Worm (Caenorhabditis elegans) whole organism, early embryonic: ENCODE results near the gene lias-1.

Experiments
- F13C5.2 ChIP-seq: sonication (generic microtip); optimal IDR thresholded peaks from 2 replicates; lab custom pipeline; 2017; ENCODE audit warnings: mild to moderate bottlenecking, missing genetic modification characterization, inconsistent platforms, missing compliant biosample characterization
- ama-1 ChIP-seq: fragments of 150-350 bp; optimal IDR thresholded peaks from 2 replicates; lab custom pipeline; 2014
- ets-7 ChIP-seq: sonication (generic microtip); optimal IDR thresholded peaks from 2 replicates; lab custom pipeline; 2016; ENCODE audit warnings: missing genotype, missing genetic modification characterization, missing compliant biosample characterization
- flt-1 ChIP-seq: fragments of 200-800 bp; sonication (Bioruptor generic); IDR thresholded peaks from 2 replicates; pipeline ENCODE4 v1.3.6; 2022; ENCODE audit warnings: missing genetic modification characterization, missing compliant biosample characterization
- hmg-4 ChIP-seq: fragments of 200-800 bp; sonication (Bioruptor generic); optimal IDR thresholded peaks from 2 replicates; lab custom pipeline; 2018; ENCODE audit warnings: mild to moderate bottlenecking, missing genetic modification characterization, missing compliant biosample characterization
- pes-1 ChIP-seq: fragments of 200-800 bp; sonication (Bioruptor generic); IDR thresholded peaks from 2 replicates; pipeline ENCODE4 v1.3.6; 2022; ENCODE audit warnings: missing genetic modification reagents, missing genetic modification characterization, missing compliant biosample characterization
- sea-1 ChIP-seq: fragments of 200-800 bp; sonication (Bioruptor generic); conservative IDR thresholded peaks from 2 replicates; pipeline ENCODE4 v1.3.6; 2022; ENCODE audit warnings: missing genetic modification characterization, missing compliant biosample characterization

DNA sequence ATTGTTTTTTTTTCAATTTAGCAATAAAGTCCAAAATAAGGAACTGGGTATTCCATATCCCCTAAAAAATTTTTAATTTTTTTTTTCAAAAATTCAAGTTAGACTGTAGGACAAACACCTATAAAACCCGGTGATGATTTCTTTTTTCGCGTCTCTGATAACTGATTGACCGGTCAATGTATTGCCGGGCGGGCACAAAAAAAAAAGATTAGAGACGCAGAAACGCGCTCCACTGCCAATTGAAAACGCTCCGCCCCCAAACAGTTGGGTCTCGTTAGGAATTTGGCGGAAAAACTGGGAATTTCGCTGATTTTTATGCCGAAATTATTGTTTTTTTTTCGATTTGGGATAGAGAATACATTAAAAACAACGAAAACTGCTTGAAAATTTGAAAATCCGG, 36.5 kb downstream of the lias-1 start:
- no peak for TF ChIP-seq F13C5.2 (tag; lab: Kevin White, UChicago)
- no peak for TF ChIP-seq sea-1 (GFP tag; lab: Robert Waterston, UW)
- no peak for TF ChIP-seq pes-1 (GFP tag; lab: Robert Waterston, UW)
- no peak for TF ChIP-seq ama-1
- TF ChIP-seq ets-7 (tag; lab: Kevin White, UChicago) = no peak
- no peak for TF ChIP-seq flt-1 (GFP tag; lab: Robert Waterston, UW)
- no peak for TF ChIP-seq hmg-4 (GFP tag; lab: Kevin White, UChicago)
